Worm (Caenorhabditis elegans): ENCODE results near the gene Y69E1A.8.
A peak's percentile ranks its signal among the peaks of the same experiment; 100 is the strongest.
"Not testable (repeated sequence)": the region's sequence is repeated elsewhere in the genome, so short reads cannot be mapped to it uniquely, and the experiment has no call there.

The Y69E1A.8 gene

ce11 chrIV:10936906-10937540 lies 29.4 kb upstream of the Y69E1A.8 start, which contains the start of gene fic-1:
Gene fic-1 (plus strand): TSS chrIV:10937454.
- TF ChIP-seq nhr-237 (tag; optimal IDR thresholded peaks at IDR 0.05) (peak; percentile 56), bed-3 (GFP tag; optimal IDR thresholded peaks at IDR 0.05) (no peak), ceh-43 (GFP tag; optimal IDR thresholded peaks at IDR 0.05) (no peak), mep-1 (tag; optimal IDR thresholded peaks at IDR 0.05) (peak; percentile 54), ceh-39 (tag; optimal IDR thresholded peaks at IDR 0.05) (peak; percentile 5), ces-1 (GFP tag; optimal IDR thresholded peaks at IDR 0.05) (peak; percentile 100), lsy-2 (tag; optimal IDR thresholded peaks at IDR 0.05) (peak; percentile 0)

DNA sequence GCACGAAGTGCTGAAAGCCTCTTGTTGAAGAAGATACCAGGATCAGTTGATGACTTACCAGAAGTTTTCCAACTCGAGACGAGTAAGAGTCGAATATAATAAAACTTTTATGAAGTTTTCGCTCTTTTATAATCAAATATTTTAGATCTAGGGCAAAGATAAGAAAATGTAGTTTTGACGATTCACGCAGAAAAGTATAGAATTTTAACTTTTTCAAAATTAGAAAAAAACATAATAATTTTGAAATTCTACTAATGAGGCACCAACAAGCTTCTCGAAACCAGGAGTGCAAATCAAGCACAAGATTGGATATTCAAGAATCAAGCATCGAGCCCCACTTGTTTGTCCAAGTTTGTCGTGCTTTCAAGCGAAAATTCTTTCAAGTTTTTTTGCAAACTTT lies 17.6 kb upstream of the Y69E1A.8 start, which contains the start of gene Y69E1A.1:
Y69E1A.1 (minus strand) TSS at position 101 of the 400 bp plus-strand sequence.
- TF ChIP-seq drap-1 (GFP tag; optimal IDR thresholded peaks at IDR 0.05) (no peak), lin-13 (tag; optimal IDR thresholded peaks at IDR 0.05) (no peak), mep-1 (tag; optimal IDR thresholded peaks at IDR 0.05) (no peak), nhr-237 (tag; optimal IDR thresholded peaks at IDR 0.05) (no peak), ceh-43 (GFP tag; optimal IDR thresholded peaks at IDR 0.05) (no peak), ceh-39 (tag; optimal IDR thresholded peaks at IDR 0.05) (no peak), flh-1 (GFP tag; optimal IDR thresholded peaks at IDR 0.05) (no peak), ces-1 (GFP tag; optimal IDR thresholded peaks at IDR 0.05) (no peak), snpc-4 (tag; optimal IDR thresholded peaks at IDR 0.05) (no peak), ceh-83 (GFP tag; optimal IDR thresholded peaks at IDR 0.05) (no peak), unc-39 (tag; optimal IDR thresholded peaks at IDR 0.05) (no peak), M03D4.4 (tag; optimal IDR thresholded peaks at IDR 0.05) (no peak), bed-3 (GFP tag; optimal IDR thresholded peaks at IDR 0.05) (no peak), nhr-76 (tag; optimal IDR thresholded peaks at IDR 0.05) (no peak)

DNA sequence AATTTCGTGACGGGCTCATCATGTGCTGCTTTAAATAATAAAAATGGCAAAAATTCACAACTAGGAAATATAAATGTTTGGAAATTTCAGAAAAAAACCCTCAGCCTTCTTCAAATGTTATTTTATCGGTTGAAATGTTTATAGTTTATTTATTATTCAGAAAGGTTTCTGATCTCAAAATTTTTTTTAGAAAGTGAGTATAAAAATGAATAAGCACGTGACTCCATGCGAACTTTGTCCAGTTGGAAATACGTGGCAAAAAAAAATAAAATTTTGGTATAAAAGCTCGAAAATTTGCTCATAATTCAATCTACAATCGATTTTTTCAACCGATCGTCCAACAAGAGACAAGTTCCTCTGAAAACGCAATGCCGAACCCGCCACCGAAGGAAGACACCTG lies 16.9 kb upstream of the Y69E1A.8 start, which contains the start of gene nsph-3.1:
nsph-3.1 (plus strand) TSS at position 301 of the 400 bp plus-strand sequence.
- TF ChIP-seq ceh-43 (GFP tag; optimal IDR thresholded peaks at IDR 0.05) (no peak), unc-62 (GFP tag; optimal IDR thresholded peaks at IDR 0.05) (no peak), ceh-39 (tag; optimal IDR thresholded peaks at IDR 0.05) (no peak), flh-1 (GFP tag; optimal IDR thresholded peaks at IDR 0.05) (no peak), nhr-237 (tag; optimal IDR thresholded peaks at IDR 0.05) (no peak), nhr-2 (tag; optimal IDR thresholded peaks at IDR 0.05) (no peak), ces-1 (GFP tag; optimal IDR thresholded peaks at IDR 0.05) (no peak), mep-1 (tag; optimal IDR thresholded peaks at IDR 0.05) (no peak), ceh-83 (GFP tag; optimal IDR thresholded peaks at IDR 0.05) (no peak)

ce11 chrIV:10950363-10951214 lies 15.8 kb upstream of the Y69E1A.8 start:
- TF ChIP-seq ceh-83 (GFP tag; optimal IDR thresholded peaks at IDR 0.05) (no peak), M03D4.4 (tag; optimal IDR thresholded peaks at IDR 0.05) (no peak), bed-3 (GFP tag; optimal IDR thresholded peaks at IDR 0.05) (no peak), sptf-1 (tag; optimal IDR thresholded peaks at IDR 0.05) (no peak), unc-39 (tag; optimal IDR thresholded peaks at IDR 0.05) (no peak), ceh-43 (GFP tag; optimal IDR thresholded peaks at IDR 0.05) (no peak), nhr-76 (tag; optimal IDR thresholded peaks at IDR 0.05) (no peak), cnd-1 (tag; optimal IDR thresholded peaks at IDR 0.05) (no peak), nhr-2 (tag; optimal IDR thresholded peaks at IDR 0.05) (no peak), lsy-2 (tag; optimal IDR thresholded peaks at IDR 0.05) (no peak), ces-1 (GFP tag; optimal IDR thresholded peaks at IDR 0.05) (no peak), mep-1 (tag; optimal IDR thresholded peaks at IDR 0.05) (no peak), lin-13 (tag; optimal IDR thresholded peaks at IDR 0.05) (no peak), unc-62 (GFP tag; optimal IDR thresholded peaks at IDR 0.05) (no peak)

DNA sequence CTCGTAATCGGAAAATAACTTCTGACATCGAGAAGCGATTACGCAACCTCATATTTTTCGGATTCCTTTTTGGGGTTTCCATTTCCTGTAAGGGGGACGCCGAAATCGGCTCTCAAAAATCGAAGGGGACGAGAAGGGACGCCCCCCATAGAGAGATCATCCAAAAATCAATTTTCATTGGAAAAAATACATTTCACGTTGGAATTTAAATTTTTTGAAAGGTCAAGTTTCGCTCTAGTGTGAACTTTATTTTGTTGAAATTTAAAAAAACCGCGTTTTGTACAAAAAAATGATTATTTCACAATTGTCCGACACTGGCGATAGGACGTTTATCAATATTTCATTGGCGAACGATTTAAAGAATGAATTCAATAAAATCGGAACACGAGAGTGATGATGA lies 14.4 kb upstream of the Y69E1A.8 start, which contains the start of gene Y69E1A.3:
Y69E1A.3 (plus strand) TSS at position 301 of the 400 bp plus-strand sequence.
- TF ChIP-seq nhr-12 (tag; optimal IDR thresholded peaks at IDR 0.05) (no peak), lin-32 (GFP tag; optimal IDR thresholded peaks at IDR 0.05) (no peak), sptf-1 (tag; optimal IDR thresholded peaks at IDR 0.05) (no peak), ham-2 (GFP tag; optimal IDR thresholded peaks at IDR 0.05) (no peak)

- TF ChIP-seq hlh-1 (tag; optimal IDR thresholded peaks at IDR 0.05); ces-1 (GFP tag; optimal IDR thresholded peaks at IDR 0.05); M03D4.4 (tag; optimal IDR thresholded peaks at IDR 0.05): not testable (repeated sequence)
These were observed 11.4 kb upstream of the Y69E1A.8 start, which contains the start of gene Y69E1A.4 for ce11 chrIV:10954955-10955354. Gene Y69E1A.4 (plus strand): TSS chrIV:10955255.
